Fruit fly (Drosophila melanogaster) whole organism, embryonic: ENCODE results near the gene CG4757.

ENCODE experiments used
- CG17385 ChIP-seq: fragments of 200-800 bp; sonication (Bioruptor generic); optimal IDR thresholded peaks from 3 replicates; lab custom pipeline; 2018; ENCODE audit warnings: missing biosample characterization, mild to moderate bottlenecking, missing genetic modification characterization
- CG2678 ChIP-seq: fragments of 200-800 bp; sonication (Bioruptor generic); optimal IDR thresholded peaks from 3 replicates; lab custom pipeline; 2019; ENCODE audit warnings: missing biosample characterization, mild to moderate bottlenecking, missing genetic modification characterization, moderate library complexity
- Dip3 ChIP-seq: fragments of 200-800 bp; sonication (Bioruptor generic); optimal IDR thresholded peaks from 3 replicates; lab custom pipeline; 2016; ENCODE audit warnings: missing biosample characterization, missing genetic modification characterization
- Nf-YB ChIP-seq: fragments of 200-800 bp; sonication (Bioruptor generic); optimal IDR thresholded peaks from 3 replicates; lab custom pipeline; 2019; ENCODE audit warnings: missing biosample characterization, mild to moderate bottlenecking, missing genetic modification characterization, moderate library complexity
- Rx ChIP-seq: fragments of 200-800 bp; sonication (Bioruptor generic); IDR thresholded peaks from 2 replicates; pipeline ENCODE4 v1.3.6; 2022; ENCODE audit warnings: missing biosample characterization, missing genetic modification characterization
- lab ChIP-seq: fragments of 200-800 bp; sonication (Bioruptor generic); optimal IDR thresholded peaks from 3 replicates; lab custom pipeline; 2017; ENCODE audit warnings: missing biosample characterization, missing genetic modification characterization, mild to moderate bottlenecking, moderate library complexity, missing genetic modification reagents

DNA sequence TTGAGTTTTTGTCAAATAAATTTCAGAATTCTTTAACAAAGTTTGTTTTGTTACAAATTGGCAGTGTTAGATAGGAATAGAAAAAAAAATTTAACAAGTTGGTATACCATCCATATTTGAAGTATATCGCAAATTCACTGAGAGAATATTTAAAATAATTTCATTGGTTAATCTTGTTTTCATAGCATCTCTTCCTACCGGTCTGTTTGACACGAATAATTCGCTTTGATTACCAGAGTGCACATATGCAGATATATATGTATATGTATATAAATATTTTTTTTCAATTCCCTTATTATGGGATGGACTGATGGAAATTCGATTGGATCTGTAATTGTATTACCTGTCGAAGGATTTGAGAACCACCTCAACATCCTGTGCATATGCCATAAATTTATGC, 45.4 kb upstream of the CG4757 start, which contains the start of gene SdhCL:
- TF ChIP-seq Dip3 (GFP tag; lab: Kevin White, UChicago), result no peak
- TF ChIP-seq CG2678 (tag; lab: Kevin White, UChicago), result no peak
- no peak for TF ChIP-seq lab (GFP tag; lab: Kevin White, UChicago)
- no peak for TF ChIP-seq Nf-YB (GFP tag; lab: Kevin White, UChicago)
- no peak for TF ChIP-seq CG17385 (GFP tag; lab: Kevin White, UChicago)
- no peak for TF ChIP-seq Rx (GFP tag; lab: Robert Waterston, UW)
